Worm (Caenorhabditis elegans) whole organism, L4 larva: ENCODE results near the gene ZC262.7.

Experiments used
- F10B5.3 ChIP-seq: sonication (generic microtip); optimal IDR thresholded peaks from 2 replicates; lab custom pipeline; 2016; ENCODE audit warnings: mild to moderate bottlenecking, missing genetic modification characterization, missing compliant biosample characterization
- F37D6.2 ChIP-seq: sonication (generic microtip); optimal IDR thresholded peaks from 2 replicates; lab custom pipeline; 2016; ENCODE audit warnings: mild to moderate bottlenecking, missing genetic modification characterization, missing compliant biosample characterization
- F44E2.7 ChIP-seq: fragments of 200-800 bp; sonication (Bioruptor generic); IDR thresholded peaks from 2 replicates; pipeline ENCODE4 v2.1.2; 2022; ENCODE audit warnings: missing genetic modification characterization, missing compliant biosample characterization
- T20F7.1 ChIP-seq: fragments of 200-800 bp; sonication (Bioruptor generic); optimal IDR thresholded peaks from 2 replicates; lab custom pipeline; 2018; ENCODE audit warnings: mild to moderate bottlenecking, missing genetic modification characterization, missing compliant biosample characterization
- Y48G9A.11 ChIP-seq: fragments of 200-800 bp; sonication (Bioruptor generic); IDR thresholded peaks from 2 replicates; pipeline ENCODE4 v1.3.6; 2022; ENCODE audit warnings: missing genetic modification reagents, missing genetic modification characterization, missing compliant biosample characterization
- Y5F2A.4 ChIP-seq: fragments of 200-800 bp; sonication (Bioruptor generic); optimal IDR thresholded peaks from 2 replicates; lab custom pipeline; 2018; ENCODE audit warnings: mild to moderate bottlenecking, missing genetic modification characterization, missing compliant biosample characterization
- Y75B8A.6 ChIP-seq: fragments of 200-800 bp; sonication (Bioruptor generic); IDR thresholded peaks from 2 replicates; pipeline ENCODE4 v1.3.6; 2022; ENCODE audit warnings: missing genetic modification reagents, missing genetic modification characterization, missing compliant biosample characterization
- aha-1 ChIP-seq: fragments of 150-350 bp; peaks from one replicate; lab custom pipeline; 2014; ENCODE audit warnings: missing biosample characterization, missing genetic modification characterization
- ama-1 ChIP-seq: fragments of 150-350 bp; optimal IDR thresholded peaks from 2 replicates; lab custom pipeline; 2014; ENCODE audit warnings: inconsistent platforms, mixed read lengths
- arid-1 ChIP-seq: fragments of 200-800 bp; sonication (Bioruptor generic); conservative IDR thresholded peaks from 2 replicates; pipeline ENCODE4 v1.3.6; 2022; ENCODE audit warnings: missing genetic modification reagents, missing genetic modification characterization, missing compliant biosample characterization
- attf-4 ChIP-seq: sonication (generic microtip); optimal IDR thresholded peaks from 3 replicates; lab custom pipeline; 2017; ENCODE audit warnings: missing biosample characterization, missing genetic modification characterization
- ceh-44 ChIP-seq: fragments of 200-800 bp; sonication (Bioruptor generic); IDR thresholded peaks from 2 replicates; pipeline ENCODE4 v1.3.6; 2022; ENCODE audit warnings: missing genetic modification reagents, missing genetic modification characterization, missing compliant biosample characterization
- ceh-82 ChIP-seq: sonication (generic microtip); optimal IDR thresholded peaks from 2 replicates; lab custom pipeline; 2017; ENCODE audit warnings: missing biosample characterization, missing genetic modification characterization
- cey-2 ChIP-seq: sonication (generic microtip); optimal IDR thresholded peaks from 3 replicates; lab custom pipeline; 2017; ENCODE audit warnings: missing genetic modification characterization, mild to moderate bottlenecking, missing compliant biosample characterization, antibody characterized with exemption, borderline replicate concordance; ENCODE audit not compliant: insufficient read depth
- ctbp-1 ChIP-seq: fragments of 200-800 bp; sonication (Bioruptor generic); IDR thresholded peaks from 2 replicates; pipeline ENCODE4 v1.3.6; 2022; ENCODE audit warnings: missing genetic modification reagents, missing genetic modification characterization, missing compliant biosample characterization
- daf-12 ChIP-seq: fragments of 150-350 bp; optimal IDR thresholded peaks from 2 replicates; lab custom pipeline; 2014; ENCODE audit warnings: missing biosample characterization, missing genetic modification reagents, missing genetic modification characterization
- daf-8 ChIP-seq: fragments of 200-800 bp; sonication (Bioruptor generic); IDR thresholded peaks from 2 replicates; pipeline ENCODE4 v1.3.6; 2022; ENCODE audit warnings: missing genetic modification characterization, missing compliant biosample characterization
- dmd-9 ChIP-seq: fragments of 200-800 bp; sonication (Bioruptor generic); IDR thresholded peaks from 2 replicates; pipeline ENCODE4 v1.3.6; 2022; ENCODE audit warnings: missing genetic modification reagents, missing genetic modification characterization, missing compliant biosample characterization
- dpl-1 ChIP-seq: fragments of 150-350 bp; optimal IDR thresholded peaks from 2 replicates; lab custom pipeline; 2014; ENCODE audit warnings: missing biosample characterization, missing genetic modification reagents, missing genetic modification characterization
- gei-8 ChIP-seq: fragments of 200-800 bp; sonication (Bioruptor generic); optimal IDR thresholded peaks from 2 replicates; lab custom pipeline; 2018; ENCODE audit warnings: mild to moderate bottlenecking, missing genetic modification characterization, missing compliant biosample characterization
- hlh-11 ChIP-seq: fragments of 200-800 bp; sonication (Bioruptor generic); optimal IDR thresholded peaks from 2 replicates; lab custom pipeline; 2018; ENCODE audit warnings: mild to moderate bottlenecking, missing genetic modification characterization, missing compliant biosample characterization
- hmg-1.1 ChIP-seq: fragments of 200-800 bp; sonication (Bioruptor generic); IDR thresholded peaks from 2 replicates; pipeline ENCODE4 v1.3.6; 2022; ENCODE audit warnings: missing genetic modification reagents, missing genetic modification characterization, missing compliant biosample characterization
- jun-1 ChIP-seq: fragments of 150-350 bp; optimal IDR thresholded peaks from 2 replicates; lab custom pipeline; 2014; ENCODE audit warnings: missing biosample characterization, missing genetic modification reagents, missing genetic modification characterization
- lin-15B ChIP-seq: fragments of 150-350 bp; sonication (generic microtip); optimal IDR thresholded peaks from 3 replicates; lab custom pipeline; 2014; ENCODE audit warnings: missing biosample characterization, missing genetic modification characterization
- lin-29 ChIP-seq: fragments of 200-800 bp; sonication (Bioruptor generic); IDR thresholded peaks from 2 replicates; pipeline ENCODE4 v1.3.6; 2022; ENCODE audit warnings: missing genetic modification reagents, missing genetic modification characterization, missing compliant biosample characterization
- lin-38 ChIP-seq: fragments of 200-800 bp; sonication (Bioruptor generic); IDR thresholded peaks from 2 replicates; pipeline ENCODE4 v1.3.6; 2022; ENCODE audit warnings: missing genetic modification reagents, missing genetic modification characterization, missing compliant biosample characterization
- lir-3 ChIP-seq: sonication (generic microtip); optimal IDR thresholded peaks from 2 replicates; lab custom pipeline; 2016; ENCODE audit warnings: mild to moderate bottlenecking, missing genetic modification characterization, missing compliant biosample characterization
- madf-5 ChIP-seq, 2 experiments: fragments of 200-800 bp; sonication (Bioruptor generic); IDR thresholded peaks; 2 replicates each; pipeline ENCODE4 v1.3.6; 2022; ENCODE audit warnings: missing compliant biosample characterization in 2 of 2, missing genetic modification characterization in 2 of 2
- mep-1 ChIP-seq: fragments of 150-350 bp; sonication (generic microtip); optimal IDR thresholded peaks from 3 replicates; lab custom pipeline; 2014; ENCODE audit warnings: missing biosample characterization, missing genetic modification characterization
- mxl-3 ChIP-seq: fragments of 200-800 bp; sonication (Bioruptor generic); optimal IDR thresholded peaks from 2 replicates; lab custom pipeline; 2018; ENCODE audit warnings: mild to moderate bottlenecking, missing genetic modification characterization, missing compliant biosample characterization
- nhr-102 ChIP-seq: sonication (generic microtip); optimal IDR thresholded peaks from 2 replicates; lab custom pipeline; 2016; ENCODE audit warnings: mild to moderate bottlenecking, missing genetic modification characterization, moderate library complexity, missing compliant biosample characterization
- nhr-11 ChIP-seq: fragments of 150-350 bp; optimal IDR thresholded peaks from 2 replicates; lab custom pipeline; 2014; ENCODE audit warnings: missing biosample characterization, missing genetic modification characterization
- nhr-111 ChIP-seq: fragments of 200-800 bp; sonication (Bioruptor generic); optimal IDR thresholded peaks from 2 replicates; lab custom pipeline; 2018; ENCODE audit warnings: mild to moderate bottlenecking, missing genetic modification characterization, missing compliant biosample characterization
- nhr-25 ChIP-seq: sonication (generic microtip); optimal IDR thresholded peaks from 2 replicates; lab custom pipeline; 2017; ENCODE audit warnings: missing genetic modification characterization, mild to moderate bottlenecking, missing compliant biosample characterization, antibody characterized with exemption, moderate library complexity, borderline replicate concordance; ENCODE audit not compliant: insufficient read depth
- nhr-41 ChIP-seq: fragments of 200-800 bp; sonication (Bioruptor generic); IDR thresholded peaks from 2 replicates; pipeline ENCODE4 v1.3.6; 2022; ENCODE audit warnings: missing genetic modification reagents, missing genetic modification characterization, missing compliant biosample characterization
- nhr-48 ChIP-seq: sonication (generic microtip); optimal IDR thresholded peaks from 2 replicates; lab custom pipeline; 2016; ENCODE audit warnings: mild to moderate bottlenecking, missing genetic modification characterization, missing compliant biosample characterization
- nhr-6 ChIP-seq: fragments of 150-350 bp; optimal IDR thresholded peaks from 2 replicates; lab custom pipeline; 2014; ENCODE audit warnings: missing biosample characterization, missing genetic modification characterization
- nhr-77 ChIP-seq: fragments of 150-350 bp; optimal IDR thresholded peaks from 2 replicates; lab custom pipeline; 2014; ENCODE audit warnings: missing biosample characterization, missing genetic modification characterization
- sdz-12 ChIP-seq: fragments of 200-800 bp; sonication (Bioruptor generic); optimal IDR thresholded peaks from 2 replicates; lab custom pipeline; 2018; ENCODE audit warnings: mild to moderate bottlenecking, missing genetic modification characterization, missing compliant biosample characterization
- snpc-4 ChIP-seq: fragments of 150-350 bp; optimal IDR thresholded peaks from 2 replicates; lab custom pipeline; 2014; ENCODE audit warnings: missing biosample characterization, missing genetic modification characterization
- tag-97 ChIP-seq: fragments of 200-800 bp; sonication (Bioruptor generic); IDR thresholded peaks from 2 replicates; pipeline ENCODE4 v1.3.6; 2022; ENCODE audit warnings: missing genetic modification characterization, missing compliant biosample characterization
- tra-1 ChIP-seq: fragments of 200-800 bp; sonication (Bioruptor generic); IDR thresholded peaks from 2 replicates; pipeline ENCODE4 v1.3.6; 2022; ENCODE audit warnings: missing genetic modification reagents, missing genetic modification characterization, missing compliant biosample characterization
- unc-130 ChIP-seq: sonication (generic microtip); optimal IDR thresholded peaks from 2 replicates; lab custom pipeline; 2016; ENCODE audit warnings: missing genetic modification reagents, missing genetic modification characterization, missing compliant biosample characterization
- unc-62 ChIP-seq, 3 experiments: fragments of 150-350 bp in 1 of 3; sonication (generic microtip); optimal IDR thresholded peaks in 2 of 3; peaks in 1 of 3; 1 replicate in 1 of 3; 2 replicates in 2 of 3; lab custom pipeline; 2014 to 2017; ENCODE audit warnings: missing biosample characterization in 3 of 3, missing genetic modification characterization in 3 of 3, missing genetic modification reagents in 3 of 3, missing genotype in 1 of 3
- vab-7 ChIP-seq: fragments of 200-800 bp; sonication (Bioruptor generic); IDR thresholded peaks from 2 replicates; pipeline ENCODE4 v1.3.6; 2022; ENCODE audit warnings: missing genetic modification reagents, missing genetic modification characterization, missing compliant biosample characterization
- ztf-7 ChIP-seq: fragments of 150-350 bp; optimal IDR thresholded peaks from 2 replicates; lab custom pipeline; 2014; ENCODE audit warnings: missing biosample characterization, missing genetic modification characterization

Gene ZC262.7

DNA sequence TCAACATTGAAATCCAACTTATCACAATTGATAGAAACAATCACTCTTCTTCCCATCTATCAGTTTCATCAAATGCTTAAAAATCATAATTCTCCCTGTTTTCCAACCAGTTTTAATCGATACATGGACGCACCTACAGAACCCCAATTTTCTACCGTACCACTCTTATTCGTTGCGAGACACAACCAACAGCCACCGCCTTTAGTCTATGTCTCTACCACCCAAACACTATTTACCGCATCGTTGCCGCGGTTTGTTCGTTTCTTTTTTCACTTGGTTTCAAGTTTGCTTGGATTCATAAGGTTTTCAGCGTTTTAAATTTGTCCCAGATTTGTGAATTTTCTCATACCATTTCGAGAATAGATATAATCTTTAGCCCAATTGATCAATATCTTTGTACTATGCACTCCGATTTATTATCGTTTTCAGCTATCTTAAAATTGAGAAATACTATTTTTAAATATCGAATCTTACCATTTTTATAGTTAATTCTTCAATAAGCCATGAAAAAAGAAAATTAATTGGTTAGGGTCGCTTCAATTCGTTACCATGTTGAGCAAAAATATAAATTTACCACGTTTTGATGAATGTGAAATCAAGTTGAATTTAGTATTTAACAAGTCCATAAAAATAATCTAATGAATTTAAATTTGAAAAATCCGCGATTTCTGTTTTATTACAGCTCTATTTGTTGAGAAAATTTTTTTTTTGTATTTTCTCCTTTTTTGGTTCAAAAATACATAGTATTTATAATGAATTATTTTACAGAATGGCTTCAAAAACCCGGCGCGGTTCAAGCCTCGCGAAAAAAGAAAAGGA lies 33.7 kb downstream of the ZC262.7 start, which contains the start of gene F10E9.3 (continued):
- TF ChIP-seq Y75B8A.6 (GFP tag; lab: Robert Waterston, UW): no peak
- no peak for TF ChIP-seq nhr-41 (GFP tag; lab: Robert Waterston, UW)
- TF ChIP-seq daf-12: no peak
- TF ChIP-seq nhr-11 (tag; lab: Kevin White, UChicago): no peak
- TF ChIP-seq gei-8 (GFP tag; lab: Kevin White, UChicago): no peak
- TF ChIP-seq F37D6.2 (tag; lab: Kevin White, UChicago): no peak
- TF ChIP-seq aha-1: peak; percentile 68
- TF ChIP-seq jun-1 (tag; lab: Kevin White, UChicago): no peak
- TF ChIP-seq dmd-9 (GFP tag; lab: Robert Waterston, UW): no peak
- TF ChIP-seq nhr-102 (tag; lab: Kevin White, UChicago): no peak
- TF ChIP-seq Y5F2A.4: no peak
- TF ChIP-seq ceh-44: no peak
- TF ChIP-seq Y48G9A.11 (GFP tag; lab: Robert Waterston, UW): no peak
- no peak for TF ChIP-seq unc-130 (GFP tag; lab: Kevin White, UChicago)
- no peak for TF ChIP-seq tra-1
- TF ChIP-seq unc-62 (GFP tag; optimal IDR thresholded peaks at IDR 0.05 in 1 of 2; lab: Kevin White, UChicago): peak in 1 of 2 experiments; percentile 93
- no peak for TF ChIP-seq unc-62 (tag; optimal IDR thresholded peaks at IDR 0.05; lab: Kevin White, UChicago)
- TF ChIP-seq F10B5.3 (tag; lab: Kevin White, UChicago): no peak
- no peak for TF ChIP-seq nhr-48 (tag; lab: Kevin White, UChicago)
- no peak for TF ChIP-seq mep-1
- TF ChIP-seq F44E2.7: no peak
- peak; percentile 38 for TF ChIP-seq dpl-1 (GFP tag; lab: Kevin White, UChicago)
- no peak for TF ChIP-seq lin-15B
- no peak for TF ChIP-seq ceh-82 (tag; lab: Kevin White, UChicago)

DNA sequence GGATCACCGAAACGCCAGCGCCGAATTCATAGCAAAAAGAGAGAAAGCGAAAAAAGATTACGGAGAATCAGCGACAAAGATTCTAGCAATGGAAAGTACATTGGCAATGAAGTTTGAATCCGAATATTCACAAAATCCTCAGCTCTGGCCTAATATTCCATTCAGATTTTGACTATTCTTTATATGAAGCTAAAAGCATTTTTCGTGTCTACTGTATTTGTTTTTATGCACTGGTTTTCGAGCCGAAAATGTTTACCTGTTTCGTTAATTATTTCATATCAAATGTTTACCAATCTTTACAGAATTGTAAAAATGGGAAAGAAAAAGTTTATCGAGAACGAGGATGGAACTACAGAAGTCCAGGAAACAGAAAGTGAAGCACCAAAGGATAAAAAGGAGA lies 35.9 kb downstream of the ZC262.7 start, which contains the start of gene F10E9.4:
TSS of gene F10E9.4 (plus strand) at position 301 of the 400 bp plus-strand sequence.
- TF ChIP-seq daf-8 (GFP tag; lab: Robert Waterston, UW) (no peak), lin-38 (GFP tag; lab: Robert Waterston, UW) (no peak), cey-2 (tag; lab: Kevin White, UChicago) (no peak), arid-1 (GFP tag; lab: Robert Waterston, UW) (no peak), madf-5 (GFP tag; IDR thresholded peaks at IDR 0.05; lab: Robert Waterston, UW) (no peak), ztf-7 (tag; lab: Kevin White, UChicago) (no peak), ama-1 (lab: Kevin White, UChicago) (no peak), hlh-11 (tag; lab: Kevin White, UChicago) (no peak), nhr-25 (tag; lab: Kevin White, UChicago) (no peak), snpc-4 (no peak)

- peak; percentile 96 for TF ChIP-seq dmd-9 (GFP tag; lab: Robert Waterston, UW)
- no peak for TF ChIP-seq nhr-111 (GFP tag; lab: Kevin White, UChicago)
- TF ChIP-seq lin-29: no peak
- 0 out of 2 replicates have a peak, but pooled peaks have one; percentile 56 for TF ChIP-seq vab-7 (GFP tag; lab: Robert Waterston, UW)
- no peak for TF ChIP-seq jun-1 (tag; lab: Kevin White, UChicago)
- TF ChIP-seq mxl-3: peak; percentile 39
- TF ChIP-seq sdz-12 (GFP tag; lab: Kevin White, UChicago): peak; percentile 68
- no peak for TF ChIP-seq lir-3
- TF ChIP-seq daf-8 (GFP tag; lab: Robert Waterston, UW): no peak
- TF ChIP-seq Y75B8A.6 (GFP tag; lab: Robert Waterston, UW): no peak
- TF ChIP-seq tra-1: no peak; the same call in 1 of the 2 replicates
- TF ChIP-seq hmg-1.1 (GFP tag; lab: Robert Waterston, UW): peak; percentile 54; the same call in 1 of the 2 replicates
- no peak for TF ChIP-seq attf-4 (tag; lab: Kevin White, UChicago)
- peak; percentile 86 for TF ChIP-seq ceh-44
- peak; percentile 99 for TF ChIP-seq T20F7.1
- peak; percentile 60; the same call in 1 of the 2 replicates for TF ChIP-seq arid-1 (GFP tag; lab: Robert Waterston, UW)
- TF ChIP-seq tag-97 (GFP tag; lab: Robert Waterston, UW): 0 out of 2 replicates have a peak, but pooled peaks have one; percentile 10
- peak; percentile 45 for TF ChIP-seq nhr-6 (tag; lab: Kevin White, UChicago)
- no peak for TF ChIP-seq nhr-41 (GFP tag; lab: Robert Waterston, UW)
- no peak for TF ChIP-seq ctbp-1 (GFP tag; lab: Robert Waterston, UW)
- TF ChIP-seq nhr-77 (tag; lab: Kevin White, UChicago): peak; percentile 57
These were observed 36.8 kb downstream of the ZC262.7 start, which contains the start of the genes F10E9.7 and F10E9.5 for ce11 chrIII:8307356-8307755. F10E9.7 (minus strand) TSS chrIII:8307441. F10E9.5 (plus strand) TSS chrIII:8307592.
